Worm (Caenorhabditis elegans) whole organism, L2 larva: ENCODE measurements around the gene T22F7.3.

Source experiments
- aly-2 ChIP-seq: fragments of 150-350 bp; optimal IDR thresholded peaks from 2 replicates; lab custom pipeline; 2014; ENCODE audit warnings: missing biosample characterization, missing genetic modification characterization
- nhr-11 ChIP-seq: fragments of 150-350 bp; optimal IDR thresholded peaks from 2 replicates; lab custom pipeline; 2014; ENCODE audit warnings: missing biosample characterization, missing genetic modification characterization
- nhr-237 ChIP-seq: fragments of 150-350 bp; optimal IDR thresholded peaks from 2 replicates; lab custom pipeline; 2014; ENCODE audit warnings: missing biosample characterization, missing genetic modification characterization
- zag-1 ChIP-seq: fragments of 150-350 bp; optimal IDR thresholded peaks from 2 replicates; lab custom pipeline; 2014; ENCODE audit warnings: missing biosample characterization, missing genetic modification characterization

- TF ChIP-seq zag-1 (tag; lab: Kevin White, UChicago): no peak
- no peak for TF ChIP-seq nhr-237 (tag; lab: Kevin White, UChicago)
- TF ChIP-seq nhr-11 (tag; lab: Kevin White, UChicago): no peak
- TF ChIP-seq aly-2: no peak
Measured at ce11 chrIII:482739-483138, 41.1 kb downstream of the T22F7.3 start.
